Fruit fly (Drosophila melanogaster): Measurements from ENCODE around the gene CG32263.

The CG32263 gene

DNA sequence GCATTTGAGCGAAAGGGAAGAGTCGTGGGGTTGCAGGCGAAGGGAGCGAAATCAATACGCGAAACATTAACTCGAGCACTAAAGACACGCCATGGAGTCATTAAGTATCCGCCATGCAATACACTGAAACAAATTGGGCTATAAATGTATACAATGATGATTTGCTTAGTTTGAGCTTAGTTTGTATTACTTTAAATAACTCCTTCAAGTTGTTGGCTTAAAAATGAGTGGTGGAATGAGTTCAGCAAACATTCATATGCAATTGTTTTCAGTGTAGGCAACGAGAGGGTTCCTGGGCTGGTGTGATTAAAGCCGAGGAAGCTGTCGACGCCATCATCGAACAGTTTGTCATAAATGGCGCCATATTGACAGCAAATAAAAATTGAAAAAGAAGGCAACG is 13.2 kb downstream of the CG32263 start (continued):
- TF ChIP-seq CG18599 (GFP tag; optimal IDR thresholded peaks at IDR 0.05) (peak; percentile 3), CG10321 (GFP tag; IDR thresholded peaks at IDR 0.05) (no peak), CG13424 (tag; optimal IDR thresholded peaks at IDR 0.05) (no peak), cas (GFP tag; IDR thresholded peaks at IDR 0.05) (no peak), CG10209 (GFP tag; optimal IDR thresholded peaks at IDR 0.05) (no peak), Hsf (GFP tag; optimal IDR thresholded peaks at IDR 0.05) (no peak), nmo (GFP tag; optimal IDR thresholded peaks at IDR 0.05) (no peak), MBD-R2 (GFP tag; IDR thresholded peaks at IDR 0.05) (no peak), mirr (GFP tag; optimal IDR thresholded peaks at IDR 0.05) (no peak), p53 (GFP tag; optimal IDR thresholded peaks at IDR 0.05) (no peak), CG3407 (GFP tag; optimal IDR thresholded peaks at IDR 0.05) (no peak), Ets65A (GFP tag) (peak; percentile 91), CG6813 (GFP tag; optimal IDR thresholded peaks at IDR 0.05) (no peak), grau (tag; optimal IDR thresholded peaks at IDR 0.05) (peak; percentile 9), ATbp (GFP tag; optimal IDR thresholded peaks at IDR 0.05) (no peak), lab (GFP tag; optimal IDR thresholded peaks at IDR 0.05) (peak; percentile 4), ro (GFP tag; IDR thresholded peaks at IDR 0.05) (no peak), Ravus (GFP tag; IDR thresholded peaks at IDR 0.05) (no peak), slp2 (GFP tag; optimal IDR thresholded peaks at IDR 0.05) (no peak), CG11247 (GFP tag; IDR thresholded peaks at IDR 0.05) (no peak), NC2β (GFP tag; optimal IDR thresholded peaks at IDR 0.05) (no peak), seq (GFP tag; IDR thresholded peaks at IDR 0.05) (0 out of 2 replicates have a peak, but pooled peaks have one; percentile 25), CG9437 (GFP tag; optimal IDR thresholded peaks at IDR 0.05) (no peak), ewg (GFP tag; optimal IDR thresholded peaks at IDR 0.05) (peak; percentile 2), CG17802 (tag; optimal IDR thresholded peaks at IDR 0.05) (no peak), CG11085 (GFP tag; IDR thresholded peaks at IDR 0.05) (no peak), Taf1 (GFP tag; IDR thresholded peaks at IDR 0.05) (no peak), Sox102F (GFP tag; optimal IDR thresholded peaks at IDR 0.05) (peak; percentile 37), CG11560 (tag; IDR thresholded peaks at IDR 0.05) (no peak), abd-A (tag; optimal IDR thresholded peaks at IDR 0.05) (no peak), sob (GFP tag; IDR thresholded peaks at IDR 0.05) (0 out of 2 replicates have a peak, but pooled peaks have one; percentile 24), Mrtf (GFP tag; IDR thresholded peaks at IDR 0.05) (no peak), Antp (GFP tag; optimal IDR thresholded peaks at IDR 0.05) (no peak), CG10147 (GFP tag; optimal IDR thresholded peaks at IDR 0.05) (no peak), Blimp-1 (GFP tag; optimal IDR thresholded peaks at IDR 0.05) (peak; percentile 1), ci (GFP tag; IDR thresholded peaks at IDR 0.05) (0 out of 3 replicates have a peak, but pooled peaks have one; percentile 40), CG18011 (GFP tag; optimal IDR thresholded peaks at IDR 0.05) (no peak), da (GFP tag; optimal IDR thresholded peaks at IDR 0.05) (no peak), fu2 (GFP tag; optimal IDR thresholded peaks at IDR 0.05) (no peak), CG1024 (GFP tag; IDR thresholded peaks at IDR 0.05) (no peak), CG14050 (GFP tag; IDR thresholded peaks at IDR 0.05) (no peak), mld (GFP tag; IDR thresholded peaks at IDR 0.05; ENCODE audit: partially characterized antibody) (no peak), NfI (GFP tag; optimal IDR thresholded peaks at IDR 0.05) (peak; percentile 18), CG10366 (GFP tag; IDR thresholded peaks at IDR 0.05) (no peak), pho (GFP tag; optimal IDR thresholded peaks at IDR 0.05) (no peak), lilli (GFP tag; optimal IDR thresholded peaks at IDR 0.05) (no peak), vnd (GFP tag; IDR thresholded peaks at IDR 0.05; ENCODE audit: partially characterized antibody) (no peak), ase (GFP tag; IDR thresholded peaks at IDR 0.05) (no peak), CG2129 (GFP tag; IDR thresholded peaks at IDR 0.05; ENCODE audit: partially characterized antibody) (no peak), bsh (GFP tag; optimal IDR thresholded peaks at IDR 0.05) (peak in 1 of 2 experiments; percentile 11), vvl (GFP tag; IDR thresholded peaks at IDR 0.05) (peak; percentile 45; the same call in 1 of the 2 replicates)

Measured in whole organism, embryonic.